Fruit fly (Drosophila melanogaster): Measurements from ENCODE around the gene CG15465.

The CG15465 gene

dm6 chrX:5086724-5087660, 1.4 kb downstream of the CG15465 start (continued):
- TF ChIP-seq CG31441 (GFP tag; IDR thresholded peaks at IDR 0.05), result peak; percentile 62
- TF ChIP-seq prd (optimal IDR thresholded peaks at IDR 0.05), result no peak
- TF ChIP-seq prd (GFP tag; IDR thresholded peaks at IDR 0.05), result peak; percentile 36; the same call in 1 of the 3 replicates
- TF ChIP-seq CG11456 (GFP tag; IDR thresholded peaks at IDR 0.05), result no peak
- no peak for TF ChIP-seq CG2202 (tag; optimal IDR thresholded peaks at IDR 0.05)
- TF ChIP-seq CG4424 (GFP tag; optimal IDR thresholded peaks at IDR 0.05), result peak; percentile 57
- no peak for TF ChIP-seq peb (GFP tag; IDR thresholded peaks at IDR 0.05)
- TF ChIP-seq gro (GFP tag; optimal IDR thresholded peaks at IDR 0.05), result peak; percentile 12
- TF ChIP-seq gcm (GFP tag; optimal IDR thresholded peaks at IDR 0.05), result peak; percentile 12
- TF ChIP-seq CG12104 (GFP tag; optimal IDR thresholded peaks at IDR 0.05), result peak; percentile 50
- no peak for TF ChIP-seq CG17802 (tag; optimal IDR thresholded peaks at IDR 0.05)
- no peak for TF ChIP-seq emc (GFP tag; optimal IDR thresholded peaks at IDR 0.05)
- no peak for TF ChIP-seq tna (GFP tag; IDR thresholded peaks at IDR 0.05; ENCODE audit: partially characterized antibody)
- no peak for TF ChIP-seq p53 (GFP tag; optimal IDR thresholded peaks at IDR 0.05)
- no peak for TF ChIP-seq Hr78 (GFP tag; optimal IDR thresholded peaks at IDR 0.05)
- TF ChIP-seq oc (tag; optimal IDR thresholded peaks at IDR 0.05), result peak; percentile 11
- no peak for TF ChIP-seq sc (optimal IDR thresholded peaks at IDR 0.05)
- TF ChIP-seq sc (GFP tag; optimal IDR thresholded peaks at IDR 0.05), result peak; percentile 23
- TF ChIP-seq CG6765 (GFP tag; optimal IDR thresholded peaks at IDR 0.05), result peak; percentile 29
- peak; percentile 33 for TF ChIP-seq CG12942 (GFP tag; optimal IDR thresholded peaks at IDR 0.05)
- TF ChIP-seq sna (GFP tag; IDR thresholded peaks at IDR 0.05; ENCODE audit: partially characterized antibody), result no peak; the same call in none of the 2 replicates
- peak; percentile 57 for TF ChIP-seq CG16863 (GFP tag; optimal IDR thresholded peaks at IDR 0.05)
- no peak for TF ChIP-seq Stat92E (GFP tag; optimal IDR thresholded peaks at IDR 0.05)
- no peak for TF ChIP-seq pan (optimal IDR thresholded peaks at IDR 0.05)
- TF ChIP-seq pan (GFP tag; optimal IDR thresholded peaks at IDR 0.05 in 1 of 2, IDR thresholded peaks at IDR 0.05 in 1 of 2), result peak in 1 of 2 experiments; percentile 30
- TF ChIP-seq CG4282 (GFP tag; optimal IDR thresholded peaks at IDR 0.05), result no peak
- no peak for TF ChIP-seq CG11093 (GFP tag; IDR thresholded peaks at IDR 0.05)
- TF ChIP-seq CG9727 (GFP tag; optimal IDR thresholded peaks at IDR 0.05), result peak; percentile 71
- peak; percentile 70 for TF ChIP-seq Sox102F (GFP tag; optimal IDR thresholded peaks at IDR 0.05)
- TF ChIP-seq CG7839 (tag; optimal IDR thresholded peaks at IDR 0.05), result peak; percentile 73
- TF ChIP-seq CG14965 (GFP tag; optimal IDR thresholded peaks at IDR 0.05; ENCODE audit: borderline replicate concordance), result no peak
- TF ChIP-seq CG15269 (tag; optimal IDR thresholded peaks at IDR 0.05), result peak; percentile 58
- 0 out of 2 replicates have a peak, but pooled peaks have one; percentile 24 for TF ChIP-seq Nf-YA (GFP tag; IDR thresholded peaks at IDR 0.05)
- peak; percentile 49 for TF ChIP-seq chn (GFP tag; optimal IDR thresholded peaks at IDR 0.05)
- no peak for TF ChIP-seq kah (GFP tag; optimal IDR thresholded peaks at IDR 0.05)
- peak; percentile 33 for TF ChIP-seq CG5180 (GFP tag; optimal IDR thresholded peaks at IDR 0.05)
- peak; percentile 55 for TF ChIP-seq Abd-B (GFP tag; optimal IDR thresholded peaks at IDR 0.05)
- no peak for TF ChIP-seq Bdp1 (GFP tag; optimal IDR thresholded peaks at IDR 0.05)
- TF ChIP-seq tap (tag; optimal IDR thresholded peaks at IDR 0.05), result peak; percentile 44
- no peak for TF ChIP-seq CG11696 (GFP tag; IDR thresholded peaks at IDR 0.05)
- peak; percentile 21 for TF ChIP-seq Jarid2 (GFP tag; optimal IDR thresholded peaks at IDR 0.05)
- peak; percentile 68 for TF ChIP-seq dysf (GFP tag; IDR thresholded peaks at IDR 0.05)
- TF ChIP-seq bbx (GFP tag; IDR thresholded peaks at IDR 0.05; ENCODE audit: partially characterized antibody), result no peak
- no peak for TF ChIP-seq hb (GFP tag; IDR thresholded peaks at IDR 0.05; ENCODE audit: partially characterized antibody)
- no peak for TF ChIP-seq CG16779 (GFP tag; IDR thresholded peaks at IDR 0.05)
- no peak for TF ChIP-seq YL-1 (GFP tag; optimal IDR thresholded peaks at IDR 0.05)
- TF ChIP-seq CHES-1-like (GFP tag; optimal IDR thresholded peaks at IDR 0.05), result peak; percentile 24
- no peak for TF ChIP-seq lbe (GFP tag; optimal IDR thresholded peaks at IDR 0.05)
